Worm (Caenorhabditis elegans): ENCODE results near the gene best-2.

The best-2 gene

ce11 chrIV:13093677-13094076 lies 19.2 kb downstream of the best-2 start, which contains the start of the genes prcc-1 and C39E9.12 (continued):
- TF ChIP-seq F16B12.6 (tag; optimal IDR thresholded peaks at IDR 0.05) (peak; percentile 66), tbx-2 (tag; optimal IDR thresholded peaks at IDR 0.05) (peak; percentile 37), jun-1 (tag; optimal IDR thresholded peaks at IDR 0.05) (peak; percentile 40), elt-3 (tag; optimal IDR thresholded peaks at IDR 0.05) (peak in 1 of 6 experiments; percentile 67), ceh-63 (GFP tag; optimal IDR thresholded peaks at IDR 0.05) (no peak), egl-27 (tag; optimal IDR thresholded peaks at IDR 0.05) (no peak)

- no peak for TF ChIP-seq C16A3.4 (tag; optimal IDR thresholded peaks at IDR 0.05)
- no peak for TF ChIP-seq unc-98 (GFP tag; IDR thresholded peaks at IDR 0.05)
- TF ChIP-seq nhr-28 (tag; optimal IDR thresholded peaks at IDR 0.05) = no peak
- no peak for TF ChIP-seq jun-1 (tag; optimal IDR thresholded peaks at IDR 0.05)
- TF ChIP-seq nhr-11 (tag; optimal IDR thresholded peaks at IDR 0.05) = no peak
- TF ChIP-seq lin-14 (GFP tag; optimal IDR thresholded peaks at IDR 0.05) = no peak
- TF ChIP-seq nhr-90 (tag; optimal IDR thresholded peaks at IDR 0.05; ENCODE audit: poor library complexity) = no peak
- no peak for TF ChIP-seq unc-62 (GFP tag; optimal IDR thresholded peaks at IDR 0.05)
Measured at ce11 chrIV:13090967-13091366, 21.9 kb downstream of the best-2 start, which contains the start of gene col-132. TSS of gene col-132 (minus strand) at chrIV:13091067.

- TF ChIP-seq mep-1 (tag; optimal IDR thresholded peaks at IDR 0.05) (no peak), nhr-28 (tag; optimal IDR thresholded peaks at IDR 0.05) (no peak), sptf-1 (tag; optimal IDR thresholded peaks at IDR 0.05) (no peak), egl-27 (tag; optimal IDR thresholded peaks at IDR 0.05) (no peak), ztf-4 (tag; optimal IDR thresholded peaks at IDR 0.05) (no peak), zag-1 (tag; optimal IDR thresholded peaks at IDR 0.05) (no peak), ama-1 (optimal IDR thresholded peaks at IDR 0.05) (no peak), nhr-20 (tag; optimal IDR thresholded peaks at IDR 0.05) (no peak)
Measured at ce11 chrIV:13089671-13090242, 23.1 kb downstream of the best-2 start.

- no peak for TF ChIP-seq sup-37 (GFP tag; optimal IDR thresholded peaks at IDR 0.05)
- no peak for TF ChIP-seq unc-86 (tag; optimal IDR thresholded peaks at IDR 0.05)
- TF ChIP-seq unc-30 (tag; optimal IDR thresholded peaks at IDR 0.05) = no peak
- no peak for TF ChIP-seq pax-3 (tag; optimal IDR thresholded peaks at IDR 0.05)
- TF ChIP-seq nhr-77 (tag; optimal IDR thresholded peaks at IDR 0.05) = no peak
- TF ChIP-seq fkh-10 (GFP tag; optimal IDR thresholded peaks at IDR 0.05) = no peak
- TF ChIP-seq nhr-28 (tag; optimal IDR thresholded peaks at IDR 0.05) = no peak
- TF ChIP-seq C16A3.4 (tag; optimal IDR thresholded peaks at IDR 0.05) = no peak
- no peak for TF ChIP-seq nhr-19 (GFP tag; conservative IDR thresholded peaks at IDR 0.05)
Measured at ce11 chrIV:13086705-13087104, 26.2 kb downstream of the best-2 start, which contains the start of gene spin-2. TSS of gene spin-2 (plus strand) at chrIV:13087005.

- no peak for TF ChIP-seq aha-1 (tag; optimal IDR thresholded peaks at IDR 0.05)
- TF ChIP-seq zag-1 (tag; optimal IDR thresholded peaks at IDR 0.05) = no peak
- TF ChIP-seq ceh-63 (GFP tag; optimal IDR thresholded peaks at IDR 0.05) = no peak
- no peak for TF ChIP-seq lsy-2 (tag; optimal IDR thresholded peaks at IDR 0.05)
- no peak for TF ChIP-seq ceh-90 (tag; optimal IDR thresholded peaks at IDR 0.05)
- no peak for TF ChIP-seq hlh-4 (tag; optimal IDR thresholded peaks at IDR 0.05)
- TF ChIP-seq sup-37 (GFP tag; optimal IDR thresholded peaks at IDR 0.05) = no peak
- no peak for TF ChIP-seq ztf-11 (tag; optimal IDR thresholded peaks at IDR 0.05)
- no peak for TF ChIP-seq lin-13 (GFP tag; optimal IDR thresholded peaks at IDR 0.05)
- TF ChIP-seq mef-2 (tag; optimal IDR thresholded peaks at IDR 0.05) = no peak
- TF ChIP-seq lin-39 (tag; optimal IDR thresholded peaks at IDR 0.05) = no peak
- no peak for TF ChIP-seq fos-1 (tag; optimal IDR thresholded peaks at IDR 0.05)
- TF ChIP-seq C34B4.2 (tag; optimal IDR thresholded peaks at IDR 0.05) = no peak
- TF ChIP-seq nhr-77 (tag; optimal IDR thresholded peaks at IDR 0.05) = no peak
- TF ChIP-seq nhr-71 (tag; optimal IDR thresholded peaks at IDR 0.05) = no peak
Measured at ce11 chrIV:13085675-13086074, 27.2 kb downstream of the best-2 start.

Data from whole organism, L1 larva.